Fruit fly (Drosophila melanogaster) whole organism: Measurements from ENCODE around the gene Krn.
A peak's percentile ranks its signal among the peaks of the same experiment; 100 is the strongest.

Experiments used
- CG8478 ChIP-seq: fragments of >200 bp; optimal IDR thresholded peaks from 2 replicates; lab custom pipeline; 2018; ENCODE audit warnings: inconsistent platforms
- Dll ChIP-seq: fragments of >200 bp; optimal IDR thresholded peaks from 2 replicates; lab custom pipeline; 2017
- EcR ChIP-seq, 2 experiments: fragments of >200 bp; optimal IDR thresholded peaks; 2 replicates each; lab custom pipeline; 2017; ENCODE audit warnings: missing biosample characterization in 2 of 2, missing genetic modification characterization in 2 of 2, missing genetic modification reagents in 2 of 2
- pan ChIP-seq: fragments of >200 bp; optimal IDR thresholded peaks from 2 replicates; lab custom pipeline; 2017
- psq ChIP-seq: fragments of >200 bp; optimal IDR thresholded peaks from 2 replicates; lab custom pipeline; 2017
- usp ChIP-seq: fragments of >200 bp; optimal IDR thresholded peaks from 2 replicates; lab custom pipeline; 2017; ENCODE audit warnings: missing biosample characterization, missing genetic modification characterization, mixed read lengths

The Krn gene

DNA sequence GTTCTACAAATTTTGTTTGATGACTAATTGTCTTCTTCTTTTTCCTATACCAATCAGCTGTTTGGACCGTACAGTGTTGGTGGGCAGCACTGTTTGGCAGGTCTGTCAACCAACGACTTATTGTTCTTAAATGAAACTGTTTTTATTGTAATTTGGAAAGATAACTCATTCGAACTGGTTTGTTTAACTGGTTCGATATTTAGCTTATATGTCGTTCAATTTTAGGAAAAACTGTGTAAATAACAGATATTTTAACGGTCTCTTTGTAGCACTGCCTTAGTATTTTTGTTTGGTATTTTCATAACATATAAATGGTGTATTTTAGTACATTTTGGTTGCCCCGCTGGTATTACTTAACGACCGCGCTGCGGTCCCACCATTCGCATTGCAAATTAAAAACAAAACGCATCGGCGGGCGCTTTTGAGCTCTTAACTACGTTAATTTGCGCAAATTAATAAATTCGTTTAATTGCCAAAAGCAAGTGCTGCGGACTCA is 32.6 kb downstream of the Krn start, which contains the start of the genes Vps60 and anchor:
Gene Vps60, minus strand, starts transcription at position 175 of the 496 bp plus-strand sequence.
Gene anchor, plus strand, starts transcription at position 374 of the 496 bp plus-strand sequence.
- no peak for TF ChIP-seq CG8478 (lab: Kevin White, UChicago)
- no peak for TF ChIP-seq Dll (lab: Kevin White, UChicago)
- no peak for TF ChIP-seq psq (lab: Kevin White, UChicago)
- TF ChIP-seq EcR (GFP tag; optimal IDR thresholded peaks at IDR 0.05; lab: Kevin White, UChicago) = no peak
- TF ChIP-seq usp (GFP tag; lab: Kevin White, UChicago) = no peak
- TF ChIP-seq pan (lab: Kevin White, UChicago) = no peak

dm6 chr3L:17619209-17619705 is 34.8 kb downstream of the Krn start, which contains the start of gene Eip74EF:
TSS of gene Eip74EF (minus strand) at chr3L:17619325.
- no peak for TF ChIP-seq pan (lab: Kevin White, UChicago)
- no peak for TF ChIP-seq CG8478 (lab: Kevin White, UChicago)
- no peak for TF ChIP-seq usp (GFP tag; lab: Kevin White, UChicago)
- TF ChIP-seq Dll (lab: Kevin White, UChicago) = no peak

DNA sequence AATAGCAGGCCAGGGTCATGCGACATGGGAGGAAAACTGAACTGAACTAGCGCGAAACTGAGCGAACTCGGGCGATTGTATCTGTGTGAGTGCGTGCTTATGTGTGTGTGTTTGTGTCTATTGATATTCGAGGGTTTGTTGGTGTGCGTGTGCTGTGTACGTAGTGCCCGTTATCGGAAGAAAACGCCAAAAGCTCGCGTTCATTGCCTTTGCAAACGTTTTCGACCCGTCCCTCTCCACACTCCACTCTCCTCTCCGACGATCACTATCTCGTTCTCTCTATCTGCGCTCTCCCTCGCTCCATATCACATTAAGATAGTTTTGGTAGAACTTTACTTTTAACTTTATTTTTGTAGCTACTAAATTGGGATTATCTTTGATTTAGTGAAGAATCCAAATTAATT is 37.2 kb downstream of the Krn start:
- no peak for TF ChIP-seq usp (GFP tag; lab: Kevin White, UChicago)
- no peak for TF ChIP-seq pan (lab: Kevin White, UChicago)
- no peak for TF ChIP-seq Dll (lab: Kevin White, UChicago)
- no peak for TF ChIP-seq EcR (GFP tag; optimal IDR thresholded peaks at IDR 0.05; lab: Kevin White, UChicago)
- no peak for TF ChIP-seq psq (lab: Kevin White, UChicago)
- no peak for TF ChIP-seq CG8478 (lab: Kevin White, UChicago)

- no peak for TF ChIP-seq psq (lab: Kevin White, UChicago)
- TF ChIP-seq EcR (GFP tag; optimal IDR thresholded peaks at IDR 0.05; lab: Kevin White, UChicago) = no peak
- no peak for TF ChIP-seq usp (GFP tag; lab: Kevin White, UChicago)
- no peak for TF ChIP-seq pan (lab: Kevin White, UChicago)
- no peak for TF ChIP-seq Dll (lab: Kevin White, UChicago)
- TF ChIP-seq CG8478 (lab: Kevin White, UChicago) = no peak
Observed at dm6 chr3L:17615838-17616237, 38.2 kb downstream of the Krn start.

DNA sequence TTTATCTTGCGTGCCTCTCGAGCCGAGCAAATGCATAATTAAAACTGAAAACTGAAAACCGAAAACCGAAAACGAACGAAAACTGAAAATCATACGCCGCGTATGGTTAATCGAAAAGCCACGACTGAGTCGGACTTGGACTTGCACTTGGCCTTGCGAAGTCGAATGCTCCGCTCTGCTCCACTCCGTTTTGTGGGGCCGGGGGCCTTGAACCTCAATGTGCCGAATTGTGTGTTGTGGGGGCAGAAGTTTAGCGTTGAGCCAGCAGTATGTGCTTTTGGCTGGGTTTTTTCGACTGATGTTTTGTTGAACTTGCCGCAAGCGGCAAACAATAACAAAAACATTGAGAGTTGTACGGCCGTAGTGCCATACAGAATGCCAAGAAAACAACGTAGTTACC is 38.8 kb downstream of the Krn start:
- TF ChIP-seq Dll (lab: Kevin White, UChicago) = no peak
- no peak for TF ChIP-seq CG8478 (lab: Kevin White, UChicago)
- TF ChIP-seq EcR (GFP tag; optimal IDR thresholded peaks at IDR 0.05; lab: Kevin White, UChicago) = no peak
- no peak for TF ChIP-seq psq (lab: Kevin White, UChicago)
- TF ChIP-seq usp (GFP tag; lab: Kevin White, UChicago) = no peak

DNA sequence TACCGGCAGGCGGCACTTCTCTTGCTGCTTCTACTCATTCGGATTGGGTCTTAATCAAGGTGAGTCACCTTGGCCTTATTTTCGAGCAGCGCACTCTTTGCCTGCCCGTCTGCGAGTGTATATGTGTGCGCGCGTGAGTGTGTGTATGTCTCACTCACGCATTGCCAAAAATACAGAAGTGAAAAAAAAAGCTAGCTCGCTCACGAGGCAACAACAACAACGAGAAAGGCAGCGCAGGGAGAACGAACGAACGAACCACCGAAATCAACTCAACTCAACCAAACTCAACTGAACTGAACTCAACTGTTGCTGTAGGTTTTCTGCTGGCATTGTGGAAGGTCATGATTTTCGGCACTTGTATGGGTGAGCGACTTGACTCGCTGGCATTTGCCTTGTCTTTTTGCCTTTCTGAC is 40.1 kb downstream of the Krn start:
- TF ChIP-seq Dll (lab: Kevin White, UChicago) (peak; percentile 28), usp (GFP tag; lab: Kevin White, UChicago) (no peak), EcR (GFP tag; optimal IDR thresholded peaks at IDR 0.05; lab: Kevin White, UChicago) (peak in 1 of 2 experiments; percentile 50)

dm6 chr3L:17613292-17613734 is 40.8 kb downstream of the Krn start:
- TF ChIP-seq psq (lab: Kevin White, UChicago) (no peak), EcR (GFP tag; optimal IDR thresholded peaks at IDR 0.05; lab: Kevin White, UChicago) (peak; percentile 35 to 78)

DNA sequence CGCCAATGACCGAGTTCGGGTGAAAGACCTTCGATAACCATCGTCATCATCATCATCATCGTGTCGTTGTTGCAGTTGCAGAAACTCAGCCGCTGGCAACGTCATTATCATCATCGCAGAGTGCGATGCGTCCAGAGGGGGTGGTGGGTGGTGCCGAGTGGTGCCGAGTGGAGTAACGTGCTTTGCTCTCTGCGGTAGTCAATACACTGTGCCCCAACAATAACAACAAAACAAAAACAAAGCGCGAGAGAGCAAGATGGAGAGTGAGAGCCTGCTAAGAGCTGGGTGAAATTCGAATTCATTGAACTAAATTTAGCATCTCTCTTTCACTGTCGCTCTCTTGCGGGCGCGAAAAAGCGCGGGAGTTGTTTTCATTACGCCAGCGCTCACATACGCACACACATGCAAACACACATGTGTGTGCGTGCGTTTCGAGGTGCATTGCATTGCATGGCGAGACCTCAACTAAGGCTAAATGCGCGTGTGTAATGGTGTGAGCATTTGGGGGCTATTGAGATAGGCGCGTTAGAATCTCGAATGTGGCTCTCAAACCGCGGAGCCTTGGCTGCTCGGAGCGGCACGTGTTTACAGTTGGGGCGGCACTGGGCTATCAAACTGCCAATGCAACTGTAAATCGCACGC is 42.1 kb downstream of the Krn start:
- TF ChIP-seq Dll (lab: Kevin White, UChicago) (peak; percentile 98), EcR (GFP tag; optimal IDR thresholded peaks at IDR 0.05; lab: Kevin White, UChicago) (peak; percentile 99 to 100), psq (lab: Kevin White, UChicago) (no peak)

dm6 chr3L:17610896-17611711 is 43.0 kb downstream of the Krn start:
- TF ChIP-seq Dll (lab: Kevin White, UChicago) = no peak
- TF ChIP-seq EcR (GFP tag; optimal IDR thresholded peaks at IDR 0.05; lab: Kevin White, UChicago) = peak in 1 of 2 experiments; percentile 92
- no peak for TF ChIP-seq pan (lab: Kevin White, UChicago)
- TF ChIP-seq CG8478 (lab: Kevin White, UChicago) = no peak

dm6 chr3L:17609068-17609382 is 45.1 kb downstream of the Krn start:
- no peak for TF ChIP-seq CG8478 (lab: Kevin White, UChicago)
- peak; percentile 43 to 81 for TF ChIP-seq EcR (GFP tag; optimal IDR thresholded peaks at IDR 0.05; lab: Kevin White, UChicago)
- TF ChIP-seq pan (lab: Kevin White, UChicago) = no peak
- TF ChIP-seq psq (lab: Kevin White, UChicago) = no peak
- no peak for TF ChIP-seq usp (GFP tag; lab: Kevin White, UChicago)

dm6 chr3L:17608185-17609067 is 45.7 kb downstream of the Krn start:
- TF ChIP-seq usp (GFP tag; lab: Kevin White, UChicago) = no peak
- TF ChIP-seq EcR (GFP tag; optimal IDR thresholded peaks at IDR 0.05; lab: Kevin White, UChicago) = peak; percentile 51 to 80
- no peak for TF ChIP-seq psq (lab: Kevin White, UChicago)
- TF ChIP-seq CG8478 (lab: Kevin White, UChicago) = peak; percentile 72
- peak; percentile 2 for TF ChIP-seq Dll (lab: Kevin White, UChicago)
- no peak for TF ChIP-seq pan (lab: Kevin White, UChicago)
